Fruit fly (Drosophila melanogaster) whole organism, embryonic: ENCODE data around the gene CG3368.
A peak's percentile ranks its signal among the peaks of the same experiment; 100 is the strongest.

Experiments
- Aef1 ChIP-seq: fragments of 200-800 bp; sonication (Bioruptor generic); IDR thresholded peaks from 3 replicates; pipeline ENCODE4 v1.3.6; 2022; ENCODE audit warnings: missing biosample characterization, missing genetic modification characterization
- CG12071 ChIP-seq: fragments of 200-800 bp; sonication (Bioruptor generic); optimal IDR thresholded peaks from 3 replicates; lab custom pipeline; 2018; ENCODE audit warnings: missing biosample characterization, mild to moderate bottlenecking, missing genetic modification characterization
- CG12659 ChIP-seq: fragments of 200-800 bp; sonication (Bioruptor generic); optimal IDR thresholded peaks from 3 replicates; lab custom pipeline; 2017; ENCODE audit warnings: mild to moderate bottlenecking, missing biosample characterization, missing genetic modification reagents, missing genetic modification characterization
- CG14710 ChIP-seq: fragments of 200-800 bp; sonication (Bioruptor generic); optimal IDR thresholded peaks from 3 replicates; lab custom pipeline; 2019; ENCODE audit warnings: missing biosample characterization, mild to moderate bottlenecking, missing genetic modification characterization, moderate library complexity
- CG15514 ChIP-seq: fragments of 200-800 bp; sonication (Bioruptor generic); optimal IDR thresholded peaks from 3 replicates; lab custom pipeline; 2017; ENCODE audit warnings: missing biosample characterization, missing genetic modification characterization, mild to moderate bottlenecking, moderate library complexity, missing genetic modification reagents
- CG17359 ChIP-seq: fragments of 200-800 bp; sonication (Bioruptor generic); optimal IDR thresholded peaks from 3 replicates; lab custom pipeline; 2018; ENCODE audit warnings: missing biosample characterization, mild to moderate bottlenecking, missing genetic modification characterization, moderate library complexity
- CG1792 ChIP-seq: fragments of 200-800 bp; sonication (Bioruptor generic); optimal IDR thresholded peaks from 2 replicates; lab custom pipeline; 2016; ENCODE audit warnings: missing biosample characterization, missing genetic modification characterization
- CG18619 ChIP-seq: fragments of 200-800 bp; sonication (Bioruptor generic); optimal IDR thresholded peaks from 3 replicates; lab custom pipeline; 2017; ENCODE audit warnings: missing biosample characterization, mild to moderate bottlenecking, missing genetic modification characterization
- CG18764 ChIP-seq: fragments of 200-800 bp; sonication (Bioruptor generic); optimal IDR thresholded peaks from 3 replicates; lab custom pipeline; 2016; ENCODE audit warnings: missing biosample characterization, missing genetic modification characterization
- CG32772 ChIP-seq: fragments of 200-800 bp; sonication (Bioruptor generic); IDR thresholded peaks from 2 replicates; pipeline ENCODE4 v1.3.6; 2022; ENCODE audit warnings: missing biosample characterization, missing genetic modification characterization
- CG4617 ChIP-seq: fragments of 200-800 bp; sonication (Bioruptor generic); optimal IDR thresholded peaks from 3 replicates; lab custom pipeline; 2016; ENCODE audit warnings: missing biosample characterization, missing genetic modification characterization, borderline replicate concordance
- CG4854 ChIP-seq: fragments of 200-800 bp; sonication (Bioruptor generic); optimal IDR thresholded peaks from 2 replicates; lab custom pipeline; 2016; ENCODE audit warnings: missing biosample characterization, missing genetic modification characterization, inconsistent platforms
- CG5180 ChIP-seq: fragments of 200-800 bp; sonication (Bioruptor generic); optimal IDR thresholded peaks from 3 replicates; lab custom pipeline; 2017; ENCODE audit warnings: missing biosample characterization, missing genetic modification characterization, mild to moderate bottlenecking, moderate library complexity, missing genetic modification reagents
- CG8765 ChIP-seq: fragments of 200-800 bp; sonication (Bioruptor generic); IDR thresholded peaks from 2 replicates; pipeline ENCODE4 v1.3.6; 2022; ENCODE audit warnings: missing biosample characterization, missing genetic modification characterization
- CG9797 ChIP-seq: fragments of 200-800 bp; sonication (Bioruptor generic); optimal IDR thresholded peaks from 3 replicates; lab custom pipeline; 2018; ENCODE audit warnings: missing biosample characterization, mild to moderate bottlenecking, missing genetic modification characterization
- D19B ChIP-seq: fragments of 200-800 bp; sonication (Bioruptor generic); optimal IDR thresholded peaks from 2 replicates; lab custom pipeline; 2017; ENCODE audit warnings: missing biosample characterization, mild to moderate bottlenecking, missing genetic modification characterization
- Dbx ChIP-seq: fragments of 200-800 bp; sonication (Bioruptor generic); IDR thresholded peaks from 3 replicates; pipeline ENCODE4 v1.3.6; 2022; ENCODE audit warnings: missing biosample characterization, missing genetic modification characterization
- Dfd ChIP-seq, 2 experiments: fragments of >200 bp; optimal IDR thresholded peaks; 2 replicates each; lab custom pipeline; 2017; ENCODE audit warnings: missing biosample characterization in 2 of 2, missing genetic modification characterization in 2 of 2
- Dip3 ChIP-seq: fragments of 200-800 bp; sonication (Bioruptor generic); optimal IDR thresholded peaks from 3 replicates; lab custom pipeline; 2016; ENCODE audit warnings: missing biosample characterization, missing genetic modification characterization
- Dp ChIP-seq: fragments of 200-800 bp; sonication (Bioruptor generic); optimal IDR thresholded peaks from 2 replicates; lab custom pipeline; 2018; ENCODE audit warnings: missing biosample characterization, mild to moderate bottlenecking, missing genetic modification characterization, moderate library complexity
- E2f2 ChIP-seq: fragments of 200-800 bp; sonication (Bioruptor generic); IDR thresholded peaks from 2 replicates; pipeline ENCODE4 v1.3.6; 2022; ENCODE audit warnings: missing biosample characterization, missing genetic modification characterization
- Fer1 ChIP-seq: fragments of 200-800 bp; sonication (Bioruptor generic); optimal IDR thresholded peaks from 2 replicates; lab custom pipeline; 2017; ENCODE audit warnings: missing biosample characterization, mild to moderate bottlenecking, missing genetic modification characterization
- Hey ChIP-seq: fragments of 200-800 bp; sonication (Bioruptor generic); optimal IDR thresholded peaks from 3 replicates; lab custom pipeline; 2018; ENCODE audit warnings: missing biosample characterization, mild to moderate bottlenecking, missing genetic modification characterization
- Hsf ChIP-seq: fragments of 200-800 bp; sonication (Bioruptor generic); optimal IDR thresholded peaks from 3 replicates; lab custom pipeline; 2016; ENCODE audit warnings: missing biosample characterization, missing genetic modification characterization
- MBD-R2 ChIP-seq: fragments of 200-800 bp; sonication (Bioruptor generic); IDR thresholded peaks from 2 replicates; pipeline ENCODE4 v1.3.6; 2022; ENCODE audit warnings: missing biosample characterization, missing genetic modification characterization
- Myb ChIP-seq: fragments of 200-800 bp; sonication (Bioruptor generic); optimal IDR thresholded peaks from 2 replicates; lab custom pipeline; 2016; ENCODE audit warnings: missing biosample characterization, missing genetic modification characterization
- Sry-δ ChIP-seq: fragments of 200-800 bp; sonication (Bioruptor generic); optimal IDR thresholded peaks from 2 replicates; lab custom pipeline; 2016; ENCODE audit warnings: missing biosample characterization, missing genetic modification characterization
- Tbp ChIP-seq: fragments of >200 bp; optimal IDR thresholded peaks from 2 replicates; lab custom pipeline; 2018; ENCODE audit warnings: missing biosample characterization, missing genetic modification characterization
- al ChIP-seq: fragments of 200-800 bp; sonication (Bioruptor generic); IDR thresholded peaks from 2 replicates; pipeline ENCODE4 v1.3.6; 2022; ENCODE audit warnings: missing biosample characterization, missing genetic modification characterization
- dimm ChIP-seq: fragments of 200-800 bp; sonication (Bioruptor generic); IDR thresholded peaks from 2 replicates; pipeline ENCODE4 v1.3.6; 2022; ENCODE audit warnings: missing biosample characterization, missing genetic modification characterization
- gfzf ChIP-seq: fragments of 200-800 bp; sonication (Bioruptor generic); optimal IDR thresholded peaks from 2 replicates; lab custom pipeline; 2016; ENCODE audit warnings: missing biosample characterization, mild to moderate bottlenecking, missing genetic modification characterization, moderate library complexity
- lab ChIP-seq: fragments of 200-800 bp; sonication (Bioruptor generic); optimal IDR thresholded peaks from 3 replicates; lab custom pipeline; 2017; ENCODE audit warnings: missing biosample characterization, missing genetic modification characterization, mild to moderate bottlenecking, moderate library complexity, missing genetic modification reagents
- otp ChIP-seq: fragments of 200-800 bp; sonication (Bioruptor generic); IDR thresholded peaks from 3 replicates; pipeline ENCODE4, ENCODE4 v1.3.6; 2022; ENCODE audit warnings: missing biosample characterization, missing genetic modification characterization
- phol ChIP-seq: fragments of 200-800 bp; sonication (Bioruptor generic); optimal IDR thresholded peaks from 3 replicates; lab custom pipeline; 2018; ENCODE audit warnings: missing biosample characterization, mild to moderate bottlenecking, missing genetic modification characterization, moderate library complexity
- pzg ChIP-seq: fragments of 200-800 bp; sonication (Bioruptor generic); optimal IDR thresholded peaks from 3 replicates; lab custom pipeline; 2018; ENCODE audit warnings: missing biosample characterization, mild to moderate bottlenecking, missing genetic modification characterization, moderate library complexity
- row ChIP-seq: fragments of 200-800 bp; sonication (Bioruptor generic); IDR thresholded peaks from 3 replicates; pipeline ENCODE4 v1.3.6; 2022; ENCODE audit warnings: missing biosample characterization, missing genetic modification characterization
- sens ChIP-seq: fragments of 200-800 bp; sonication (Bioruptor generic); peaks from one replicate; lab custom pipeline; 2016; ENCODE audit warnings: missing biosample characterization, missing genetic modification characterization
- sqz ChIP-seq: fragments of 200-800 bp; sonication (Bioruptor generic); optimal IDR thresholded peaks from 3 replicates; lab custom pipeline; 2018; ENCODE audit warnings: missing biosample characterization, mild to moderate bottlenecking, missing genetic modification characterization
- sr ChIP-seq: fragments of 200-800 bp; sonication (Bioruptor generic); IDR thresholded peaks from 3 replicates; pipeline ENCODE4 v1.3.6; 2022; ENCODE audit warnings: missing biosample characterization, missing genetic modification characterization
- trem ChIP-seq: fragments of 200-800 bp; optimal IDR thresholded peaks from 3 replicates; lab custom pipeline; 2019; ENCODE audit warnings: missing biosample characterization, mild to moderate bottlenecking, missing genetic modification characterization, moderate library complexity
- unc-4 ChIP-seq: fragments of 200-800 bp; sonication (Bioruptor generic); IDR thresholded peaks from 2 replicates; pipeline ENCODE4 v1.3.6; 2022; ENCODE audit warnings: missing biosample characterization, missing genetic modification characterization; ENCODE audit not compliant: partially characterized antibody

The CG3368 gene

dm6 chr3R:27272233-27272632 lies 11.3 kb upstream of the CG3368 start:
- TF ChIP-seq sens (GFP tag; lab: Kevin White, UChicago) (peak; percentile 72), Hsf (GFP tag; lab: Kevin White, UChicago) (no peak), CG12659 (GFP tag; lab: Kevin White, UChicago) (peak; percentile 4), sr (GFP tag; lab: Robert Waterston, UW) (no peak), trem (tag; lab: Kevin White, UChicago) (peak; percentile 41), otp (GFP tag; lab: Robert Waterston, UW) (no peak), Fer1 (GFP tag; lab: Kevin White, UChicago) (no peak), al (no peak), Sry-δ (peak; percentile 8), Dbx (GFP tag; lab: Robert Waterston, UW) (no peak), CG15514 (GFP tag; lab: Kevin White, UChicago) (peak; percentile 22), sqz (GFP tag; lab: Kevin White, UChicago) (peak; percentile 32), CG5180 (no peak), Hey (tag; lab: Kevin White, UChicago) (no peak), E2f2 (GFP tag; lab: Robert Waterston, UW) (peak; percentile 41; the same call in 1 of the 2 replicates), lab (GFP tag; lab: Kevin White, UChicago) (no peak), Tbp (GFP tag; lab: Kevin White, UChicago) (no peak), pzg (GFP tag; lab: Kevin White, UChicago) (peak; percentile 7), CG8765 (GFP tag; lab: Robert Waterston, UW) (no peak), CG17359 (tag; lab: Kevin White, UChicago) (peak; percentile 36), CG12071 (GFP tag; lab: Kevin White, UChicago) (no peak), CG18619 (GFP tag; lab: Kevin White, UChicago) (no peak), MBD-R2 (GFP tag; lab: Robert Waterston, UW) (peak; percentile 52), row (GFP tag; lab: Robert Waterston, UW) (no peak), CG4617 (GFP tag; lab: Kevin White, UChicago) (peak; percentile 37), Myb (GFP tag; lab: Kevin White, UChicago) (peak; percentile 23), D19B (GFP tag; lab: Kevin White, UChicago) (no peak), Dp (GFP tag; lab: Kevin White, UChicago) (peak; percentile 20), Dfd (GFP tag; optimal IDR thresholded peaks at IDR 0.05; lab: Kevin White, UChicago) (no peak), CG18764 (GFP tag; lab: Kevin White, UChicago) (no peak), CG32772 (0 out of 2 replicates have a peak, but pooled peaks have one; percentile 40), gfzf (GFP tag; lab: Kevin White, UChicago) (peak; percentile 78), phol (tag; lab: Kevin White, UChicago) (peak; percentile 31), Aef1 (GFP tag; lab: Robert Waterston, UW) (no peak), Dip3 (GFP tag; lab: Kevin White, UChicago) (no peak), CG9797 (GFP tag; lab: Kevin White, UChicago) (peak; percentile 41), CG1792 (no peak), dimm (no peak), CG4854 (GFP tag; lab: Kevin White, UChicago) (no peak), CG14710 (tag; lab: Kevin White, UChicago) (peak; percentile 23), unc-4 (GFP tag; lab: Robert Waterston, UW) (no peak)
